Worm (Caenorhabditis elegans) whole organism, L4 larva: ENCODE measurements around the gene srbc-79.

Source experiments
- madf-9 ChIP-seq: fragments of 200-800 bp; sonication (Bioruptor generic); conservative IDR thresholded peaks from 2 replicates; pipeline ENCODE4 v1.3.6; 2022; ENCODE audit warnings: missing genetic modification reagents, missing genetic modification characterization, missing compliant biosample characterization
- nhr-237 ChIP-seq: sonication (generic microtip); optimal IDR thresholded peaks from 2 replicates; lab custom pipeline; 2017; ENCODE audit warnings: missing biosample characterization, missing genetic modification characterization
- skn-1 ChIP-seq: fragments of 150-350 bp; optimal IDR thresholded peaks from 2 replicates; lab custom pipeline; 2014; ENCODE audit warnings: missing biosample characterization, missing genetic modification characterization

DNA sequence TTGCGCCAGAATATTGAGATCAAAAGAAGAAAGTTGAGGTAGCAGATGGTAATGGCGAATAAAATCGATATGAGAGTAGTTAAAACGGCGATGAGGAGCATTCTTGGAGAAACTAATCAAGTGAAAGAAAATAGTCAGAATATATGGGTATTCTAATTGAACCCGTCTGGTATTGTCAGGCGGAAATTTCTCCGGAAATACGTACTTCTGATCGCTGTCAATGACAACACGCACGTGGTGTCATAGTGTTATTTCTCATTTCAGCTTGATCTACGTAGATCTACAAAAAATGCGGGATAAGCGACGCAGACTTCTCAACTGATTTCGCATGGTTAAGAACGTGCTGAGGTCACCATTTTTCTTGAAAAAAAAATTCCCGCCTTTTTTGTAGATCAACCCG is at the start of gene srbc-79:
- TF ChIP-seq skn-1 (tag; lab: Kevin White, UChicago) (no peak), nhr-237 (tag; lab: Kevin White, UChicago) (no peak), madf-9 (no peak)
